Worm (Caenorhabditis elegans): ENCODE data around the gene btb-20.
A peak's percentile ranks its signal among the peaks of the same experiment; 100 is the strongest.

The btb-20 gene

DNA sequence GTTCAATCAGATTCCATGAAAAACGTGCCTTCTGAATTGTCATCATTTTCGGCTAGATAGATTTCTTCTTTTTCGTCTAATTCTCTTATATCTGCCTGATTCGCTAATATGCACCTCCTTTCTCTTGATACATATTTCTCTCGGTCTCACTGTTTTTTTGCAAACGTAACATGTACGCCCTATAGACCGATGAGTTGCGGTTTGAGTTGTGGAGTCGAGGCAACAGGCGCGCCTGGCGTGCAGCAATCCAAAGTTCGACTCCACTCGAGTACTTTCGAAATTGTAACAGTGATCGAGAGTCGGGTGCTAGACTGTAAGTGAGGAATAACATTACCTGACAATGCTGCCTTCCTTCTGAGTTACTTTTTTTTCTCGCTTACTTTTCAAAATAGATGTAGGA is 26.5 kb downstream of the btb-20 start:
- peak; percentile 77 for TF ChIP-seq nfya-1 (tag; optimal IDR thresholded peaks at IDR 0.05)
- TF ChIP-seq elt-2 (tag; optimal IDR thresholded peaks at IDR 0.05): peak; percentile 93
- peak; percentile 79 for TF ChIP-seq sox-2 (GFP tag; IDR thresholded peaks at IDR 0.05)
- peak; percentile 75 for TF ChIP-seq hlh-13 (GFP tag; optimal IDR thresholded peaks at IDR 0.05)
- peak; percentile 24 for TF ChIP-seq hlh-30 (tag; optimal IDR thresholded peaks at IDR 0.05; ENCODE audit: insufficient read depth)
- TF ChIP-seq ceh-6 (GFP tag; optimal IDR thresholded peaks at IDR 0.05): peak; percentile 92
- peak; percentile 83 for TF ChIP-seq C08G9.2 (tag; optimal IDR thresholded peaks at IDR 0.05)
- peak; percentile 71 for TF ChIP-seq Y22D7AL.16 (tag; optimal IDR thresholded peaks at IDR 0.05)
- TF ChIP-seq fax-1 (tag; optimal IDR thresholded peaks at IDR 0.05): peak; percentile 68
- peak; percentile 69 for TF ChIP-seq npax-4 (tag; optimal IDR thresholded peaks at IDR 0.05)
- TF ChIP-seq ceh-22 (tag; optimal IDR thresholded peaks at IDR 0.05): peak; percentile 35
- peak; percentile 15 for TF ChIP-seq pros-1 (tag; optimal IDR thresholded peaks at IDR 0.05)
- TF ChIP-seq ets-4 (tag; optimal IDR thresholded peaks at IDR 0.05): peak; percentile 63
- TF ChIP-seq ama-1 (optimal IDR thresholded peaks at IDR 0.05): no peak
- TF ChIP-seq ceh-18 (tag; optimal IDR thresholded peaks at IDR 0.05): peak; percentile 83
- TF ChIP-seq ceh-19 (GFP tag; optimal IDR thresholded peaks at IDR 0.05): peak; percentile 82
- peak; percentile 81 for TF ChIP-seq sdc-2 (tag; optimal IDR thresholded peaks at IDR 0.05)
- TF ChIP-seq ceh-14 (tag; optimal IDR thresholded peaks at IDR 0.05): peak; percentile 70
- TF ChIP-seq ceh-34 (tag; optimal IDR thresholded peaks at IDR 0.05): peak; percentile 86
- TF ChIP-seq sox-4 (tag; optimal IDR thresholded peaks at IDR 0.05): peak; percentile 80
- peak; percentile 58 for TF ChIP-seq odd-2 (tag; optimal IDR thresholded peaks at IDR 0.05)
- peak; percentile 91 for TF ChIP-seq hlh-6 (tag; optimal IDR thresholded peaks at IDR 0.05)
- TF ChIP-seq pat-9 (tag; optimal IDR thresholded peaks at IDR 0.05): peak; percentile 90
- TF ChIP-seq ztf-16 (tag; optimal IDR thresholded peaks at IDR 0.05): peak; percentile 94
- TF ChIP-seq unc-3 (GFP tag; conservative IDR thresholded peaks at IDR 0.05): peak; percentile 78
- peak; percentile 80 for TF ChIP-seq unc-3 (tag; optimal IDR thresholded peaks at IDR 0.05)
- peak; percentile 86 for TF ChIP-seq gmeb-2 (tag; optimal IDR thresholded peaks at IDR 0.05)
- peak; percentile 66 for TF ChIP-seq ceh-2 (tag; optimal IDR thresholded peaks at IDR 0.05)
- peak; percentile 91 for TF ChIP-seq tbx-2 (tag; optimal IDR thresholded peaks at IDR 0.05)
- TF ChIP-seq dve-1 (tag; optimal IDR thresholded peaks at IDR 0.05): peak; percentile 88
- TF ChIP-seq madf-2 (tag; optimal IDR thresholded peaks at IDR 0.05): peak; percentile 86
- peak; percentile 85 for TF ChIP-seq nhr-232 (tag; optimal IDR thresholded peaks at IDR 0.05)
- TF ChIP-seq eyg-1 (tag; optimal IDR thresholded peaks at IDR 0.05): peak; percentile 83
- peak; percentile 88 for TF ChIP-seq pha-2 (tag; optimal IDR thresholded peaks at IDR 0.05)
- TF ChIP-seq lin-11 (tag; optimal IDR thresholded peaks at IDR 0.05): peak; percentile 80
- no peak for TF ChIP-seq nhr-11 (tag; optimal IDR thresholded peaks at IDR 0.05)
- no peak for TF ChIP-seq lim-6 (tag; optimal IDR thresholded peaks at IDR 0.05)
- peak; percentile 68 for TF ChIP-seq ceh-31 (tag; optimal IDR thresholded peaks at IDR 0.05)
- TF ChIP-seq che-1 (tag; optimal IDR thresholded peaks at IDR 0.05): peak; percentile 86
- TF ChIP-seq mec-3 (tag; optimal IDR thresholded peaks at IDR 0.05; ENCODE audit: borderline replicate concordance): peak; percentile 5
- TF ChIP-seq fkh-6 (tag; optimal IDR thresholded peaks at IDR 0.05): peak; percentile 85
- TF ChIP-seq ceh-30 (tag; optimal IDR thresholded peaks at IDR 0.05): peak; percentile 73
- peak; percentile 73 for TF ChIP-seq F13H6.1 (tag; optimal IDR thresholded peaks at IDR 0.05)
- no peak for TF ChIP-seq pax-1 (tag; optimal IDR thresholded peaks at IDR 0.05)
- TF ChIP-seq zip-5 (tag; optimal IDR thresholded peaks at IDR 0.05): peak; percentile 68
- peak; percentile 89 for TF ChIP-seq K09A11.1 (tag; optimal IDR thresholded peaks at IDR 0.05; ENCODE audit: insufficient read depth)
- no peak for TF ChIP-seq ceh-45 (GFP tag; IDR thresholded peaks at IDR 0.05)
- TF ChIP-seq hlh-8 (tag; optimal IDR thresholded peaks at IDR 0.05): peak; percentile 63
- peak; percentile 43 for TF ChIP-seq ceh-9 (tag; optimal IDR thresholded peaks at IDR 0.05)
- peak; percentile 72 for TF ChIP-seq unc-86 (tag; optimal IDR thresholded peaks at IDR 0.05)
- no peak for TF ChIP-seq unc-55 (GFP tag; optimal IDR thresholded peaks at IDR 0.05)
- peak; percentile 75 for TF ChIP-seq dmd-4 (tag; optimal IDR thresholded peaks at IDR 0.05; ENCODE audit: borderline replicate concordance)
- peak; percentile 90 for TF ChIP-seq pqm-1 (tag; optimal IDR thresholded peaks at IDR 0.05)
- no peak for TF ChIP-seq elt-4 (tag; optimal IDR thresholded peaks at IDR 0.05)
